Worm (Caenorhabditis elegans) whole organism, late embryonic: ENCODE measurements around the gene ZC395.4.

Experiments used
- ceh-19 ChIP-seq: fragments of 200-800 bp; sonication (Bioruptor generic); optimal IDR thresholded peaks from 2 replicates; lab custom pipeline; 2018; ENCODE audit warnings: mild to moderate bottlenecking, missing genetic modification characterization, missing compliant biosample characterization
- elt-2 ChIP-seq: sonication (generic microtip); optimal IDR thresholded peaks from 2 replicates; lab custom pipeline; 2016; ENCODE audit warnings: missing genetic modification reagents, missing genetic modification characterization, missing compliant biosample characterization
- hlh-30 ChIP-seq: sonication (generic microtip); optimal IDR thresholded peaks from 2 replicates; lab custom pipeline; 2017; ENCODE audit warnings: antibody characterized with exemption, missing genetic modification characterization, missing compliant biosample characterization; ENCODE audit not compliant: insufficient read depth
- nhr-11 ChIP-seq: fragments of 150-350 bp; optimal IDR thresholded peaks from 2 replicates; lab custom pipeline; 2014; ENCODE audit warnings: missing biosample characterization, missing genetic modification characterization
- pqm-1 ChIP-seq: sonication (generic microtip); optimal IDR thresholded peaks from 2 replicates; lab custom pipeline; 2016; ENCODE audit warnings: missing genetic modification characterization, missing compliant biosample characterization
- ttx-3 ChIP-seq: sonication (generic microtip); optimal IDR thresholded peaks from 2 replicates; lab custom pipeline; 2016; ENCODE audit warnings: missing genetic modification reagents, missing genetic modification characterization, missing compliant biosample characterization
- unc-86 ChIP-seq: sonication (generic microtip); optimal IDR thresholded peaks from 2 replicates; lab custom pipeline; 2016; ENCODE audit warnings: missing genetic modification characterization, missing compliant biosample characterization

DNA sequence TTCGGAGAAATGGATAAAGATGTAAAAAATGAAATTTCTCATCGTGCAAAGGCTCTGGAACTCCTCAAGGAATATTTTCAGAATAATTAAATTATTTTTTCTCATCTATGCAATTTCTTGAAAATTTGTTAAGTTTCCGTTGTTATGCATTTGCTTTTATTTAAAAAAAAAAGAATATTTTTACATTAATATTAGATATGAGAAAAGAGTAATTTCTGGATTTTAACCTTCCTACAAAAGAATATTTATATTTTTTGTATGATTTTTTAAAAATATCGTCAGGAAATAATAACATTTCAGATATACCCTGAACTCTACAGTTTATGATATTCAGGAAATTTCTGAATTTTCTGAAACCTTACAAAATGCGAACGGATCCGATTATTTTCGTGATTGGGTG, 5.1 kb upstream of the ZC395.4 start, which contains the start of gene gro-1:
- TF ChIP-seq nhr-11 (tag; lab: Kevin White, UChicago) (no peak), pqm-1 (tag; lab: Kevin White, UChicago) (no peak), ceh-19 (GFP tag; lab: Kevin White, UChicago) (no peak), elt-2 (no peak), hlh-30 (tag; lab: Kevin White, UChicago) (no peak), unc-86 (tag; lab: Kevin White, UChicago) (no peak), ttx-3 (tag; lab: Kevin White, UChicago) (no peak)
